Fruit fly (Drosophila melanogaster): ENCODE measurements around the gene CG42399.

- TF ChIP-seq psq (optimal IDR thresholded peaks at IDR 0.05) (no peak), EcR (GFP tag; optimal IDR thresholded peaks at IDR 0.05) (no peak), CG8478 (optimal IDR thresholded peaks at IDR 0.05) (no peak), Dll (optimal IDR thresholded peaks at IDR 0.05) (no peak), usp (GFP tag; optimal IDR thresholded peaks at IDR 0.05) (no peak), pan (optimal IDR thresholded peaks at IDR 0.05) (no peak)
These were observed 32.3 kb downstream of the CG42399 start for dm6 chr2L:120492-121455.

Data from whole organism.